Worm (Caenorhabditis elegans) whole organism, young adult: Measurements from ENCODE around the gene toc-1.
A peak's percentile ranks its signal among the peaks of the same experiment; 100 is the strongest.

Experiments
- B0019.2 ChIP-seq: fragments of 200-800 bp; sonication (Bioruptor generic); conservative IDR thresholded peaks from 2 replicates; pipeline ENCODE4 v1.3.6; 2022; ENCODE audit warnings: missing genetic modification reagents, missing genetic modification characterization, missing compliant biosample characterization
- F23B12.7 ChIP-seq: sonication (generic microtip); optimal IDR thresholded peaks from 2 replicates; lab custom pipeline; 2017; ENCODE audit warnings: missing genetic modification characterization, mild to moderate bottlenecking, missing compliant biosample characterization, antibody characterized with exemption, moderate library complexity; ENCODE audit not compliant: insufficient read depth
- F49E8.2 ChIP-seq: sonication (generic microtip); optimal IDR thresholded peaks from 3 replicates; lab custom pipeline; 2017; ENCODE audit warnings: missing genetic modification characterization, mild to moderate bottlenecking, missing compliant biosample characterization, antibody characterized with exemption, moderate library complexity; ENCODE audit not compliant: insufficient read depth
- F52B5.7 ChIP-seq: sonication (generic microtip); optimal IDR thresholded peaks from 2 replicates; lab custom pipeline; 2016; ENCODE audit warnings: mild to moderate bottlenecking, missing genetic modification characterization, missing compliant biosample characterization
- F57A8.1 ChIP-seq: fragments of 200-800 bp; sonication (Bioruptor generic); optimal IDR thresholded peaks from 2 replicates; lab custom pipeline; 2018; ENCODE audit warnings: mild to moderate bottlenecking, missing genetic modification characterization, moderate library complexity, missing compliant biosample characterization
- T07F8.4 ChIP-seq: sonication (generic microtip); optimal IDR thresholded peaks from 2 replicates; lab custom pipeline; 2016; ENCODE audit warnings: mild to moderate bottlenecking, missing genetic modification characterization, moderate library complexity, missing compliant biosample characterization
- Y53F4B.3 ChIP-seq: fragments of 200-800 bp; sonication (Bioruptor generic); IDR thresholded peaks from 2 replicates; pipeline ENCODE4 v1.3.6; 2022; ENCODE audit warnings: missing genetic modification reagents, missing genetic modification characterization, missing compliant biosample characterization
- Y56A3A.18 ChIP-seq: fragments of 200-800 bp; sonication (Bioruptor generic); IDR thresholded peaks from 2 replicates; pipeline ENCODE4 v1.3.6; 2022; ENCODE audit warnings: missing genetic modification reagents, missing genetic modification characterization, missing compliant biosample characterization
- ama-1 ChIP-seq, 3 experiments: fragments of 150-350 bp in 1 of 3; sonication (generic microtip) in 2 of 3; optimal IDR thresholded peaks; 2 replicates each; lab custom pipeline; 2014 to 2018; ENCODE audit warnings: missing biosample characterization in 2 of 3, missing genetic modification characterization in 2 of 3, missing genetic modification reagents in 2 of 3
- athp-1 ChIP-seq: sonication (generic microtip); optimal IDR thresholded peaks from 2 replicates; lab custom pipeline; 2017; ENCODE audit warnings: mild to moderate bottlenecking, missing genetic modification characterization, missing compliant biosample characterization
- attf-3 ChIP-seq: fragments of 200-800 bp; sonication (Bioruptor generic); conservative IDR thresholded peaks from 2 replicates; pipeline ENCODE4 v1.3.6; 2022; ENCODE audit warnings: missing genetic modification reagents, missing genetic modification characterization, missing compliant biosample characterization
- attf-5 ChIP-seq: fragments of 200-800 bp; sonication (Bioruptor generic); optimal IDR thresholded peaks from 2 replicates; lab custom pipeline; 2018; ENCODE audit warnings: mild to moderate bottlenecking, missing genetic modification characterization, missing compliant biosample characterization
- bed-2 ChIP-seq: fragments of 200-800 bp; sonication (Bioruptor generic); IDR thresholded peaks from 2 replicates; pipeline ENCODE4 v1.3.6; 2022; ENCODE audit warnings: missing genetic modification reagents, missing genetic modification characterization, missing compliant biosample characterization
- cebp-2 ChIP-seq: fragments of 200-800 bp; sonication (Bioruptor generic); IDR thresholded peaks from 2 replicates; pipeline ENCODE4 v1.3.6; 2022; ENCODE audit warnings: missing genetic modification characterization, missing compliant biosample characterization
- ceh-100 ChIP-seq: fragments of 200-800 bp; sonication (Bioruptor generic); IDR thresholded peaks from 2 replicates; pipeline ENCODE4 v1.3.6; 2022; ENCODE audit warnings: missing genetic modification reagents, missing genetic modification characterization, missing compliant biosample characterization
- ceh-27 ChIP-seq: fragments of 200-800 bp; sonication (Bioruptor generic); optimal IDR thresholded peaks from 2 replicates; lab custom pipeline; 2018; ENCODE audit warnings: mild to moderate bottlenecking, missing genetic modification characterization, moderate library complexity, missing compliant biosample characterization
- ceh-40 ChIP-seq: fragments of 200-800 bp; sonication (Bioruptor generic); IDR thresholded peaks from 2 replicates; pipeline ENCODE4 v1.3.6; 2022; ENCODE audit warnings: missing genetic modification characterization, missing compliant biosample characterization
- die-1 ChIP-seq: sonication (generic microtip); optimal IDR thresholded peaks from 2 replicates; lab custom pipeline; 2016; ENCODE audit warnings: missing genotype, mild to moderate bottlenecking, missing genetic modification characterization, missing compliant biosample characterization
- dox-1 ChIP-seq: fragments of 200-800 bp; sonication (Bioruptor generic); IDR thresholded peaks from 2 replicates; pipeline ENCODE4 v1.3.6; 2022; ENCODE audit warnings: missing genetic modification reagents, missing genetic modification characterization, missing compliant biosample characterization
- dpff-1 ChIP-seq: sonication (generic microtip); optimal IDR thresholded peaks from 2 replicates; lab custom pipeline; 2017; ENCODE audit warnings: mild to moderate bottlenecking, missing genetic modification characterization, missing compliant biosample characterization
- dpl-1 ChIP-seq: fragments of 150-350 bp; optimal IDR thresholded peaks from 2 replicates; lab custom pipeline; 2014; ENCODE audit warnings: missing biosample characterization, missing genetic modification reagents, missing genetic modification characterization
- egl-44 ChIP-seq: fragments of 200-800 bp; sonication (Bioruptor generic); IDR thresholded peaks from 2 replicates; pipeline ENCODE4 v1.3.6; 2022; ENCODE audit warnings: missing genetic modification reagents, missing genetic modification characterization, missing compliant biosample characterization
- egrh-3 ChIP-seq: fragments of 200-800 bp; sonication (Bioruptor generic); IDR thresholded peaks from 2 replicates; pipeline ENCODE4 v1.3.6; 2022; ENCODE audit warnings: missing genetic modification reagents, missing genetic modification characterization, missing compliant biosample characterization
- ets-4 ChIP-seq: fragments of 200-800 bp; sonication (Bioruptor generic); optimal IDR thresholded peaks from 2 replicates; lab custom pipeline; 2018; ENCODE audit warnings: mild to moderate bottlenecking, missing genetic modification characterization, missing compliant biosample characterization
- hmg-20 ChIP-seq: fragments of 200-800 bp; sonication (Bioruptor generic); IDR thresholded peaks from 2 replicates; pipeline ENCODE4 v1.3.6; 2022; ENCODE audit warnings: missing genetic modification reagents, missing genetic modification characterization, missing compliant biosample characterization
- let-607 ChIP-seq, 2 experiments: fragments of 200-800 bp in 1 of 2; sonication (Bioruptor generic) in 1 of 2; sonication (generic microtip) in 1 of 2; optimal IDR thresholded peaks; 2 replicates each; lab custom pipeline; 2016 to 2018; ENCODE audit warnings: mild to moderate bottlenecking in 2 of 2, missing compliant biosample characterization in 2 of 2, missing genetic modification characterization in 2 of 2, moderate library complexity in 2 of 2, missing genotype in 1 of 2
- lin-26 ChIP-seq: fragments of 200-800 bp; sonication (Bioruptor generic); IDR thresholded peaks from 2 replicates; pipeline ENCODE4 v1.3.6; 2022; ENCODE audit warnings: missing genetic modification reagents, missing genetic modification characterization, missing compliant biosample characterization
- lin-35 ChIP-seq, 3 experiments: fragments of 150-350 bp in 2 of 3; sonication (generic microtip) in 1 of 3; optimal IDR thresholded peaks; 2 replicates each; lab custom pipeline; 2014 to 2018; ENCODE audit warnings: missing biosample characterization in 3 of 3, missing genetic modification characterization in 3 of 3, missing genetic modification reagents in 3 of 3
- madf-10 ChIP-seq: sonication (generic microtip); optimal IDR thresholded peaks from 2 replicates; lab custom pipeline; 2016; ENCODE audit warnings: mild to moderate bottlenecking, missing genetic modification characterization, missing compliant biosample characterization
- madf-6 ChIP-seq: fragments of 200-800 bp; sonication (Bioruptor generic); IDR thresholded peaks from 2 replicates; pipeline ENCODE4 v1.3.6; 2022; ENCODE audit warnings: missing genetic modification reagents, missing genetic modification characterization, missing compliant biosample characterization
- madf-8 ChIP-seq: fragments of 200-800 bp; sonication (Bioruptor generic); conservative IDR thresholded peaks from 2 replicates; pipeline ENCODE4 v1.3.6; 2022; ENCODE audit warnings: missing genetic modification reagents, missing genetic modification characterization, missing compliant biosample characterization
- mel-28 ChIP-seq: sonication (generic microtip); optimal IDR thresholded peaks from 2 replicates; lab custom pipeline; 2016; ENCODE audit warnings: borderline replicate concordance, mild to moderate bottlenecking, missing genetic modification characterization, missing compliant biosample characterization
- mes-4 ChIP-seq: sonication (generic microtip); optimal IDR thresholded peaks from 2 replicates; lab custom pipeline; 2016; ENCODE audit warnings: missing genotype, missing genetic modification characterization, missing compliant biosample characterization
- nfya-1 ChIP-seq: sonication (generic microtip); optimal IDR thresholded peaks from 2 replicates; lab custom pipeline; 2017; ENCODE audit warnings: antibody characterized with exemption, missing compliant biosample characterization, missing genetic modification characterization, borderline replicate concordance; ENCODE audit not compliant: insufficient read depth
- nfya-2 ChIP-seq: fragments of 200-800 bp; sonication (Bioruptor generic); IDR thresholded peaks from 2 replicates; pipeline ENCODE4 v1.3.6; 2022; ENCODE audit warnings: missing genetic modification reagents, missing genetic modification characterization, missing compliant biosample characterization
- nhr-179 ChIP-seq: sonication (generic microtip); optimal IDR thresholded peaks from 2 replicates; lab custom pipeline; 2016; ENCODE audit warnings: mild to moderate bottlenecking, missing genetic modification characterization, missing compliant biosample characterization
- pbrm-1 ChIP-seq: fragments of 200-800 bp; sonication (Bioruptor generic); IDR thresholded peaks from 2 replicates; pipeline ENCODE4 v1.3.6; 2022; ENCODE audit warnings: missing genetic modification reagents, missing genetic modification characterization, missing compliant biosample characterization
- pha-4 ChIP-seq: fragments of 150-350 bp; sonication (generic microtip); optimal IDR thresholded peaks from 2 replicates; lab custom pipeline; 2014; ENCODE audit warnings: missing biosample characterization, missing genetic modification reagents, missing genetic modification characterization
- rec-8 ChIP-seq, 2 experiments: sonication (generic microtip); optimal IDR thresholded peaks; 2 replicates each; lab custom pipeline; 2016; ENCODE audit warnings: mild to moderate bottlenecking in 2 of 2, missing genetic modification characterization in 2 of 2, missing genetic modification reagents in 2 of 2, missing genotype in 2 of 2, missing biosample characterization in 1 of 2, missing compliant biosample characterization in 1 of 2, moderate library complexity in 1 of 2
- snpc-1.1 ChIP-seq: sonication (generic microtip); optimal IDR thresholded peaks from 2 replicates; lab custom pipeline; 2017; ENCODE audit warnings: missing genetic modification characterization, mild to moderate bottlenecking, missing compliant biosample characterization, antibody characterized with exemption, moderate library complexity, missing genotype, missing genetic modification reagents; ENCODE audit not compliant: insufficient read depth
- snpc-3.4 ChIP-seq: sonication (generic microtip); optimal IDR thresholded peaks from 2 replicates; lab custom pipeline; 2017; ENCODE audit warnings: missing genetic modification characterization, mild to moderate bottlenecking, missing compliant biosample characterization, antibody characterized with exemption, moderate library complexity, missing genotype, missing genetic modification reagents
- tbp1 ChIP-seq: fragments of 200-800 bp; sonication (Bioruptor generic); optimal IDR thresholded peaks from 2 replicates; lab custom pipeline; 2018; ENCODE audit warnings: mild to moderate bottlenecking, missing genetic modification characterization, missing compliant biosample characterization
- tbx-9 ChIP-seq: sonication (generic microtip); optimal IDR thresholded peaks from 2 replicates; lab custom pipeline; 2016; ENCODE audit warnings: borderline replicate concordance, missing genetic modification characterization, inconsistent platforms, missing compliant biosample characterization
- unc-62 ChIP-seq: fragments of 150-350 bp; optimal IDR thresholded peaks from 2 replicates; lab custom pipeline; 2014; ENCODE audit warnings: missing biosample characterization, missing genetic modification reagents, missing genetic modification characterization
- zfh-2 ChIP-seq: fragments of 200-800 bp; sonication (Bioruptor generic); conservative IDR thresholded peaks from 2 replicates; pipeline ENCODE4 v1.3.6; 2022; ENCODE audit warnings: missing genetic modification reagents, missing genetic modification characterization, missing compliant biosample characterization
- zim-3 ChIP-seq: sonication (generic microtip); optimal IDR thresholded peaks from 2 replicates; lab custom pipeline; 2017; ENCODE audit warnings: mild to moderate bottlenecking, missing genetic modification characterization, moderate library complexity, missing compliant biosample characterization
- ztf-22 ChIP-seq: fragments of 200-800 bp; sonication (Bioruptor generic); optimal IDR thresholded peaks from 2 replicates; lab custom pipeline; 2018; ENCODE audit warnings: mild to moderate bottlenecking, missing genetic modification characterization, moderate library complexity, missing compliant biosample characterization

The toc-1 gene

DNA sequence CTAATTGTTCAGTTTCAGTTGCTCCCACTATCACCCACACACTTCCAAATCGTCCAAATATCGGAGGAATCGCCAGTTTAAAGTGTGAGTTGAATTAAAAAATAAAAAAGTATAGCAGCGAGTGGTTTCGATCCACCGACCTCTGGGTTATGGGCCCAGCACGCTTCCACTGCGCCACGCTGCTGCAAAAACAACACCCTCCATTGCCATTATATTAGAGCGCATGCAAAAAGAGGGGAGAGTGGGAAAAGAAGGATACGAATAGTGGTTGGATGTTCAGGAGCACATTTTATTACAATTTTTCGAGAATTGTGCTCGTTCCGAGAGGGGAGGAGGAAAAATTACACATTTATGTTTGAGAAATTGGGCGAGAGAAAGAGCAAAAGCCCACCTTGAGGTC, 19.8 kb downstream of the toc-1 start:
- TF ChIP-seq mes-4 (tag; lab: Kevin White, UChicago) (peak; percentile 42), snpc-3.4 (tag; lab: Kevin White, UChicago) (peak; percentile 58), egrh-3 (GFP tag; lab: Robert Waterston, UW) (0 out of 2 replicates have a peak, but pooled peaks have one; percentile 29), ztf-22 (GFP tag; lab: Kevin White, UChicago) (no peak), lin-35 (GFP tag; optimal IDR thresholded peaks at IDR 0.05; lab: Kevin White, UChicago) (peak in 1 of 3 experiments; percentile 68), attf-3 (GFP tag; lab: Robert Waterston, UW) (peak; percentile 34; the same call in 1 of the 2 replicates), unc-62 (GFP tag; lab: Kevin White, UChicago) (no peak), nhr-179 (tag; lab: Kevin White, UChicago) (peak; percentile 5), F52B5.7 (tag; lab: Kevin White, UChicago) (peak; percentile 82), madf-8 (GFP tag; lab: Robert Waterston, UW) (no peak), dpl-1 (peak; percentile 28), cebp-2 (0 out of 2 replicates have a peak, but pooled peaks have one; percentile 79), pha-4 (tag; lab: Kevin White, UChicago) (no peak), zfh-2 (GFP tag; lab: Robert Waterston, UW) (no peak), egl-44 (peak; percentile 70), ets-4 (GFP tag; lab: Kevin White, UChicago) (peak; percentile 62), rec-8 (tag; optimal IDR thresholded peaks at IDR 0.05; lab: Kevin White, UChicago) (peak; percentile 82), tbx-9 (tag; lab: Kevin White, UChicago) (no peak), ceh-27 (peak; percentile 73), ceh-100 (GFP tag; lab: Robert Waterston, UW) (peak; percentile 66), zim-3 (tag; lab: Kevin White, UChicago) (peak; percentile 83), snpc-1.1 (peak; percentile 24), Y56A3A.18 (peak; percentile 85), hmg-20 (GFP tag; lab: Robert Waterston, UW) (peak; percentile 74), tbp1 (peak; percentile 99), pbrm-1 (peak; percentile 75), mel-28 (tag; lab: Kevin White, UChicago) (no peak), F49E8.2 (no peak), F57A8.1 (GFP tag; lab: Kevin White, UChicago) (peak; percentile 39), bed-2 (GFP tag; lab: Robert Waterston, UW) (no peak), ama-1 (optimal IDR thresholded peaks at IDR 0.05; lab: Kevin White, UChicago) (no peak), ama-1 (GFP tag; optimal IDR thresholded peaks at IDR 0.05; lab: Kevin White, UChicago) (peak; percentile 44 to 86), nfya-2 (GFP tag; lab: Robert Waterston, UW) (0 out of 2 replicates have a peak, but pooled peaks have one; percentile 61), Y53F4B.3 (GFP tag; lab: Robert Waterston, UW) (no peak), dox-1 (no peak), attf-5 (peak; percentile 65), let-607 (tag; optimal IDR thresholded peaks at IDR 0.05; lab: Kevin White, UChicago) (peak; percentile 40 to 65), madf-10 (tag; lab: Kevin White, UChicago) (peak; percentile 59), madf-6 (no peak), die-1 (peak; percentile 93), dpff-1 (tag; lab: Kevin White, UChicago) (no peak), ceh-40 (peak; percentile 87), T07F8.4 (tag; lab: Kevin White, UChicago) (peak; percentile 26), athp-1 (tag; lab: Kevin White, UChicago) (peak; percentile 79), nfya-1 (tag; lab: Kevin White, UChicago) (no peak), lin-26 (GFP tag; lab: Robert Waterston, UW) (peak; percentile 94), B0019.2 (no peak), F23B12.7 (peak; percentile 81)
